Worm (Caenorhabditis elegans): ENCODE results near the gene zig-12.

ce11 chrX:8799925-8800324, 36.2 kb downstream of the zig-12 start:
- TF ChIP-seq aly-1 (tag; optimal IDR thresholded peaks at IDR 0.05) (no peak), ets-7 (tag; optimal IDR thresholded peaks at IDR 0.05) (no peak), ama-1 (optimal IDR thresholded peaks at IDR 0.05) (no peak)
